Worm (Caenorhabditis elegans) whole organism, late embryonic: ENCODE measurements around the gene C16C8.12.
A peak's percentile ranks its signal among the peaks of the same experiment; 100 is the strongest.

Experiments used
- C08G9.2 ChIP-seq: sonication (generic microtip); optimal IDR thresholded peaks from 2 replicates; lab custom pipeline; 2016; ENCODE audit warnings: mild to moderate bottlenecking, missing genetic modification characterization, moderate library complexity, missing compliant biosample characterization
- ahr-1 ChIP-seq: sonication (generic microtip); optimal IDR thresholded peaks from 2 replicates; lab custom pipeline; 2016; ENCODE audit warnings: missing genetic modification characterization, missing compliant biosample characterization
- ceh-14 ChIP-seq: sonication (generic microtip); optimal IDR thresholded peaks from 2 replicates; lab custom pipeline; 2016; ENCODE audit warnings: missing genotype, missing genetic modification characterization, missing compliant biosample characterization
- ceh-18 ChIP-seq: sonication (generic microtip); optimal IDR thresholded peaks from 2 replicates; lab custom pipeline; 2016; ENCODE audit warnings: missing genetic modification characterization, missing compliant biosample characterization
- ceh-2 ChIP-seq: sonication (generic microtip); optimal IDR thresholded peaks from 2 replicates; lab custom pipeline; 2016; ENCODE audit warnings: missing genotype, missing genetic modification characterization, missing compliant biosample characterization
- ceh-22 ChIP-seq: sonication (generic microtip); optimal IDR thresholded peaks from 2 replicates; lab custom pipeline; 2017; ENCODE audit warnings: missing biosample characterization, missing genetic modification characterization
- ceh-30 ChIP-seq: fragments of 150-350 bp; optimal IDR thresholded peaks from 2 replicates; lab custom pipeline; 2014; ENCODE audit warnings: missing biosample characterization, missing genetic modification characterization
- ceh-31 ChIP-seq: sonication (generic microtip); optimal IDR thresholded peaks from 2 replicates; lab custom pipeline; 2016; ENCODE audit warnings: missing genetic modification characterization, missing compliant biosample characterization
- ceh-34 ChIP-seq: sonication (generic microtip); optimal IDR thresholded peaks from 2 replicates; lab custom pipeline; 2016; ENCODE audit warnings: mild to moderate bottlenecking, missing genetic modification characterization, missing compliant biosample characterization
- ceh-45 ChIP-seq: fragments of 200-800 bp; sonication (Bioruptor generic); IDR thresholded peaks from 2 replicates; pipeline ENCODE4 v1.3.6; 2022; ENCODE audit warnings: missing genetic modification reagents, missing genetic modification characterization, missing compliant biosample characterization
- ceh-48 ChIP-seq: sonication (generic microtip); optimal IDR thresholded peaks from 2 replicates; lab custom pipeline; 2016; ENCODE audit warnings: missing genetic modification characterization, inconsistent platforms, missing compliant biosample characterization
- che-1 ChIP-seq: sonication (generic microtip); optimal IDR thresholded peaks from 2 replicates; lab custom pipeline; 2016; ENCODE audit warnings: mild to moderate bottlenecking, missing genetic modification characterization, missing compliant biosample characterization
- dmd-4 ChIP-seq: sonication (generic microtip); optimal IDR thresholded peaks from 2 replicates; lab custom pipeline; 2016; ENCODE audit warnings: borderline replicate concordance, missing genetic modification characterization, missing compliant biosample characterization
- dve-1 ChIP-seq: sonication (generic microtip); optimal IDR thresholded peaks from 2 replicates; lab custom pipeline; 2017; ENCODE audit warnings: antibody characterized with exemption, mild to moderate bottlenecking, missing genetic modification characterization, missing compliant biosample characterization
- elt-2 ChIP-seq: sonication (generic microtip); optimal IDR thresholded peaks from 2 replicates; lab custom pipeline; 2016; ENCODE audit warnings: missing genetic modification reagents, missing genetic modification characterization, missing compliant biosample characterization
- ets-4 ChIP-seq: sonication (generic microtip); optimal IDR thresholded peaks from 2 replicates; lab custom pipeline; 2016; ENCODE audit warnings: missing genetic modification characterization, missing compliant biosample characterization
- fax-1 ChIP-seq: sonication (generic microtip); optimal IDR thresholded peaks from 2 replicates; lab custom pipeline; 2016; ENCODE audit warnings: missing genotype, missing genetic modification characterization, missing compliant biosample characterization
- fkh-10 ChIP-seq: fragments of 150-350 bp; optimal IDR thresholded peaks from 2 replicates; lab custom pipeline; 2014; ENCODE audit warnings: missing biosample characterization, missing genetic modification reagents, missing genetic modification characterization
- fkh-6 ChIP-seq: sonication (generic microtip); optimal IDR thresholded peaks from 2 replicates; lab custom pipeline; 2016; ENCODE audit warnings: missing genetic modification characterization, missing compliant biosample characterization
- hlh-15 ChIP-seq: sonication (generic microtip); optimal IDR thresholded peaks from 2 replicates; lab custom pipeline; 2016; ENCODE audit warnings: missing genetic modification characterization, missing compliant biosample characterization
- hlh-6 ChIP-seq: sonication (generic microtip); optimal IDR thresholded peaks from 2 replicates; lab custom pipeline; 2016; ENCODE audit warnings: missing genotype, missing genetic modification characterization, missing compliant biosample characterization
- hlh-8 ChIP-seq: sonication (generic microtip); optimal IDR thresholded peaks from 2 replicates; lab custom pipeline; 2016; ENCODE audit warnings: missing genotype, missing genetic modification characterization, missing compliant biosample characterization
- lim-6 ChIP-seq: sonication (generic microtip); optimal IDR thresholded peaks from 2 replicates; lab custom pipeline; 2016; ENCODE audit warnings: missing genetic modification characterization, missing compliant biosample characterization
- lin-11 ChIP-seq: fragments of 200-800 bp; sonication (Bioruptor generic); optimal IDR thresholded peaks from 2 replicates; lab custom pipeline; 2018; ENCODE audit warnings: mild to moderate bottlenecking, missing genetic modification characterization, missing compliant biosample characterization
- madf-2 ChIP-seq: sonication (generic microtip); optimal IDR thresholded peaks from 2 replicates; lab custom pipeline; 2017; ENCODE audit warnings: missing genetic modification characterization, missing compliant biosample characterization
- mec-3 ChIP-seq: sonication (generic microtip); optimal IDR thresholded peaks from 2 replicates; lab custom pipeline; 2016; ENCODE audit warnings: borderline replicate concordance, missing genetic modification characterization, missing compliant biosample characterization
- nfya-1 ChIP-seq: sonication (generic microtip); optimal IDR thresholded peaks from 2 replicates; lab custom pipeline; 2017; ENCODE audit warnings: missing genetic modification characterization, mild to moderate bottlenecking, missing compliant biosample characterization, antibody characterized with exemption, moderate library complexity
- nhr-11 ChIP-seq: fragments of 150-350 bp; optimal IDR thresholded peaks from 2 replicates; lab custom pipeline; 2014; ENCODE audit warnings: missing biosample characterization, missing genetic modification characterization
- pag-3 ChIP-seq: sonication (generic microtip); optimal IDR thresholded peaks from 2 replicates; lab custom pipeline; 2016; ENCODE audit warnings: missing compliant biosample characterization, missing genetic modification characterization, borderline replicate concordance
- pha-4 ChIP-seq: fragments of 150-350 bp; optimal IDR thresholded peaks from 2 replicates; lab custom pipeline; 2018; ENCODE audit warnings: missing biosample characterization, missing genetic modification reagents, missing genetic modification characterization
- pqm-1 ChIP-seq: sonication (generic microtip); optimal IDR thresholded peaks from 2 replicates; lab custom pipeline; 2016; ENCODE audit warnings: missing genetic modification characterization, missing compliant biosample characterization
- ref-2 ChIP-seq: sonication (generic microtip); optimal IDR thresholded peaks from 2 replicates; lab custom pipeline; 2016; ENCODE audit warnings: missing genetic modification characterization, missing compliant biosample characterization
- rnt-1 ChIP-seq: sonication (generic microtip); optimal IDR thresholded peaks from 2 replicates; lab custom pipeline; 2016; ENCODE audit warnings: missing genetic modification characterization, missing compliant biosample characterization
- sox-2 ChIP-seq: fragments of 200-800 bp; sonication (Bioruptor generic); IDR thresholded peaks from 2 replicates; pipeline ENCODE4 v1.3.6; 2022; ENCODE audit warnings: missing genetic modification reagents, missing genetic modification characterization, missing compliant biosample characterization
- sox-4 ChIP-seq: sonication (generic microtip); optimal IDR thresholded peaks from 2 replicates; lab custom pipeline; 2017; ENCODE audit warnings: mild to moderate bottlenecking, missing genetic modification characterization, inconsistent platforms, missing compliant biosample characterization
- tbx-2 ChIP-seq: sonication (generic microtip); optimal IDR thresholded peaks from 2 replicates; lab custom pipeline; 2016; ENCODE audit warnings: missing genetic modification characterization, missing compliant biosample characterization
- tbx-7 ChIP-seq: sonication (generic microtip); optimal IDR thresholded peaks from 2 replicates; lab custom pipeline; 2016; ENCODE audit warnings: missing genotype, missing genetic modification characterization, missing compliant biosample characterization
- ttx-3 ChIP-seq: sonication (generic microtip); optimal IDR thresholded peaks from 2 replicates; lab custom pipeline; 2016; ENCODE audit warnings: missing genetic modification reagents, missing genetic modification characterization, missing compliant biosample characterization
- unc-3 ChIP-seq, 2 experiments: fragments of 200-800 bp in 1 of 2; sonication (Bioruptor generic) in 1 of 2; sonication (generic microtip) in 1 of 2; conservative IDR thresholded peaks in 1 of 2; optimal IDR thresholded peaks in 1 of 2; 2 replicates each; pipeline versions ENCODE4 v1.3.6 to Lab custom; 2016 to 2022; ENCODE audit warnings: missing compliant biosample characterization in 2 of 2, missing genetic modification characterization in 2 of 2, missing genetic modification reagents in 1 of 2
- unc-42 ChIP-seq: sonication (generic microtip); optimal IDR thresholded peaks from 2 replicates; lab custom pipeline; 2016; ENCODE audit warnings: missing genotype, missing genetic modification characterization, missing compliant biosample characterization
- unc-86 ChIP-seq: sonication (generic microtip); optimal IDR thresholded peaks from 2 replicates; lab custom pipeline; 2016; ENCODE audit warnings: missing genetic modification characterization, missing compliant biosample characterization
- zip-5 ChIP-seq: sonication (generic microtip); optimal IDR thresholded peaks from 2 replicates; lab custom pipeline; 2016; ENCODE audit warnings: missing genetic modification characterization, missing compliant biosample characterization

The C16C8.12 gene

ce11 chrII:3481584-3481983 is 29.1 kb downstream of the C16C8.12 start, which contains the start of gene Y49F6B.8:
TSS of gene Y49F6B.8 (minus strand) at chrII:3481684.
- TF ChIP-seq fkh-10 (GFP tag; lab: Kevin White, UChicago) (no peak), dve-1 (tag; lab: Kevin White, UChicago) (no peak)

- peak; percentile 82 for TF ChIP-seq ceh-14
- no peak for TF ChIP-seq pag-3 (tag; lab: Kevin White, UChicago)
- peak; percentile 92 for TF ChIP-seq ceh-2 (tag; lab: Kevin White, UChicago)
- peak; percentile 84 for TF ChIP-seq tbx-7 (tag; lab: Kevin White, UChicago)
- peak; percentile 91 for TF ChIP-seq C08G9.2 (tag; lab: Kevin White, UChicago)
- TF ChIP-seq fax-1 (tag; lab: Kevin White, UChicago): peak; percentile 31
- peak; percentile 47 for TF ChIP-seq unc-86
- TF ChIP-seq dmd-4 (tag; lab: Kevin White, UChicago): no peak
- TF ChIP-seq sox-4: no peak
- TF ChIP-seq hlh-6 (tag; lab: Kevin White, UChicago): no peak
- no peak for TF ChIP-seq pha-4 (tag; lab: Kevin White, UChicago)
- TF ChIP-seq ceh-31 (tag; lab: Kevin White, UChicago): peak; percentile 96
- peak; percentile 73 for TF ChIP-seq mec-3 (tag; lab: Kevin White, UChicago)
- peak; percentile 42 for TF ChIP-seq hlh-8 (tag; lab: Kevin White, UChicago)
- TF ChIP-seq ceh-45 (GFP tag; lab: Robert Waterston, UW): peak; percentile 50; the same call in 1 of the 2 replicates
- peak; percentile 98 for TF ChIP-seq unc-42 (tag; lab: Kevin White, UChicago)
- peak; percentile 41 for TF ChIP-seq ttx-3
- no peak for TF ChIP-seq ceh-22 (tag; lab: Kevin White, UChicago)
- peak; percentile 72 for TF ChIP-seq elt-2
- TF ChIP-seq ceh-18 (tag; lab: Kevin White, UChicago): peak; percentile 48
- TF ChIP-seq tbx-2 (tag; lab: Kevin White, UChicago): peak; percentile 81
- peak; percentile 35 for TF ChIP-seq rnt-1 (tag; lab: Kevin White, UChicago)
- no peak for TF ChIP-seq nhr-11 (tag; lab: Kevin White, UChicago)
- TF ChIP-seq ref-2 (tag; lab: Kevin White, UChicago): peak; percentile 59
- peak; percentile 34 for TF ChIP-seq hlh-15 (tag; lab: Kevin White, UChicago)
- TF ChIP-seq sox-2: no peak
- TF ChIP-seq unc-3 (GFP tag; conservative IDR thresholded peaks at IDR 0.05; lab: Robert Waterston, UW): 0 out of 2 replicates have a peak, but pooled peaks have one; percentile 9
- no peak for TF ChIP-seq unc-3 (tag; optimal IDR thresholded peaks at IDR 0.05; lab: Kevin White, UChicago)
- TF ChIP-seq ceh-34 (tag; lab: Kevin White, UChicago): peak; percentile 46
- no peak for TF ChIP-seq lin-11
- TF ChIP-seq ceh-30 (tag; lab: Kevin White, UChicago): no peak
- TF ChIP-seq che-1 (tag; lab: Kevin White, UChicago): no peak
- TF ChIP-seq madf-2 (tag; lab: Kevin White, UChicago): no peak
- TF ChIP-seq ets-4 (tag; lab: Kevin White, UChicago): peak; percentile 86
- peak; percentile 7 for TF ChIP-seq ceh-48 (tag; lab: Kevin White, UChicago)
- peak; percentile 76 for TF ChIP-seq zip-5 (tag; lab: Kevin White, UChicago)
- TF ChIP-seq fkh-6 (tag; lab: Kevin White, UChicago): peak; percentile 12
- TF ChIP-seq pqm-1: peak; percentile 52
- peak; percentile 92 for TF ChIP-seq lim-6 (tag; lab: Kevin White, UChicago)
- peak; percentile 40 for TF ChIP-seq ahr-1 (tag; lab: Kevin White, UChicago)
- peak; percentile 33 for TF ChIP-seq nfya-1 (tag; lab: Kevin White, UChicago)
Measured at ce11 chrII:3482231-3482630, 29.7 kb downstream of the C16C8.12 start, which contains the start of gene smu-2. TSS of gene smu-2 (plus strand) at chrII:3482408.
